Fruit fly (Drosophila melanogaster): Measurements from ENCODE around the gene eIF4EHP.

eIF4EHP gene

dm6 chr3R:24105312-24105902 is 3.4 kb downstream of the eIF4EHP start, which contains the start of gene Syx1A (continued):
- TF ChIP-seq sens-2 (GFP tag; IDR thresholded peaks at IDR 0.05) = no peak
- no peak for TF ChIP-seq H15 (GFP tag; IDR thresholded peaks at IDR 0.05)
- no peak for TF ChIP-seq CG2129 (GFP tag; IDR thresholded peaks at IDR 0.05; ENCODE audit: partially characterized antibody)
- no peak for TF ChIP-seq dmrt11E (tag; optimal IDR thresholded peaks at IDR 0.05)
- no peak for TF ChIP-seq CG7963 (GFP tag; IDR thresholded peaks at IDR 0.05; ENCODE audit: partially characterized antibody)
- no peak for TF ChIP-seq Atf3 (GFP tag; optimal IDR thresholded peaks at IDR 0.05)
- no peak for TF ChIP-seq bigmax (GFP tag; optimal IDR thresholded peaks at IDR 0.05)
- TF ChIP-seq CG10979 (tag; optimal IDR thresholded peaks at IDR 0.05) = no peak
- TF ChIP-seq bcd (GFP tag; optimal IDR thresholded peaks at IDR 0.05) = no peak
- no peak for TF ChIP-seq sob (GFP tag; IDR thresholded peaks at IDR 0.05)
- no peak for TF ChIP-seq Hr3 (GFP tag; optimal IDR thresholded peaks at IDR 0.05)
- TF ChIP-seq CG11398 (GFP tag; optimal IDR thresholded peaks at IDR 0.05) = no peak
- TF ChIP-seq unc-4 (GFP tag; IDR thresholded peaks at IDR 0.05; ENCODE audit: partially characterized antibody) = no peak
- no peak for TF ChIP-seq sc (optimal IDR thresholded peaks at IDR 0.05)
- TF ChIP-seq sc (GFP tag; optimal IDR thresholded peaks at IDR 0.05) = no peak
- peak; percentile 22 for TF ChIP-seq CG12071 (GFP tag; optimal IDR thresholded peaks at IDR 0.05)
- no peak for TF ChIP-seq gce (GFP tag; IDR thresholded peaks at IDR 0.05)
- TF ChIP-seq Hmx (GFP tag; optimal IDR thresholded peaks at IDR 0.05) = no peak
- TF ChIP-seq Dp (GFP tag; optimal IDR thresholded peaks at IDR 0.05) = peak; percentile 25
- TF ChIP-seq CG10366 (GFP tag; IDR thresholded peaks at IDR 0.05) = no peak
- no peak for TF ChIP-seq p53 (GFP tag; optimal IDR thresholded peaks at IDR 0.05)
- no peak for TF ChIP-seq CG30020 (tag; optimal IDR thresholded peaks at IDR 0.05)
- no peak for TF ChIP-seq Neu2 (GFP tag; optimal IDR thresholded peaks at IDR 0.05; ENCODE audit: borderline replicate concordance)
- no peak for TF ChIP-seq CG13775 (GFP tag; optimal IDR thresholded peaks at IDR 0.05)
- TF ChIP-seq CG12769 (tag; optimal IDR thresholded peaks at IDR 0.05) = no peak
- no peak for TF ChIP-seq ttk (GFP tag; IDR thresholded peaks at IDR 0.05)
- TF ChIP-seq jing (GFP tag; optimal IDR thresholded peaks at IDR 0.05) = no peak
- no peak for TF ChIP-seq CG5245 (GFP tag; optimal IDR thresholded peaks at IDR 0.05)
- TF ChIP-seq B-H1 (GFP tag; IDR thresholded peaks at IDR 0.05) = no peak
- no peak for TF ChIP-seq vvl (GFP tag; IDR thresholded peaks at IDR 0.05)
- no peak for TF ChIP-seq esg (GFP tag; conservative IDR thresholded peaks at IDR 0.05)
- no peak for TF ChIP-seq CG1024 (GFP tag; IDR thresholded peaks at IDR 0.05)
- TF ChIP-seq Med (GFP tag) = peak; percentile 82
- TF ChIP-seq Doc3 (GFP tag; IDR thresholded peaks at IDR 0.05; ENCODE audit: partially characterized antibody) = no peak
- TF ChIP-seq CG8388 (GFP tag; optimal IDR thresholded peaks at IDR 0.05) = no peak
- TF ChIP-seq H2.0 (GFP tag; IDR thresholded peaks at IDR 0.05) = no peak
- no peak for TF ChIP-seq Dip2 (GFP tag; IDR thresholded peaks at IDR 0.05)
- no peak for TF ChIP-seq ERR (GFP tag; optimal IDR thresholded peaks at IDR 0.05)
- TF ChIP-seq gt (GFP tag; IDR thresholded peaks at IDR 0.05) = no peak
- no peak for TF ChIP-seq CG6683 (GFP tag; optimal IDR thresholded peaks at IDR 0.05)
- no peak for TF ChIP-seq hbn (GFP tag; IDR thresholded peaks at IDR 0.05; ENCODE audit: partially characterized antibody)
- peak; percentile 3 for TF ChIP-seq CG8290 (GFP tag; optimal IDR thresholded peaks at IDR 0.05)
- peak in 1 of 2 experiments; percentile 75 for TF ChIP-seq CG8290 (tag; optimal IDR thresholded peaks at IDR 0.05)
- TF ChIP-seq CG4360 (GFP tag; IDR thresholded peaks at IDR 0.05) = no peak
- no peak for TF ChIP-seq CG6654 (GFP tag; optimal IDR thresholded peaks at IDR 0.05)
- no peak for TF ChIP-seq CG33557 (GFP tag; optimal IDR thresholded peaks at IDR 0.05)
- TF ChIP-seq YL-1 (GFP tag; optimal IDR thresholded peaks at IDR 0.05) = peak; percentile 27
- no peak for TF ChIP-seq ato (GFP tag; IDR thresholded peaks at IDR 0.05; ENCODE audit: partially characterized antibody)
- no peak for TF ChIP-seq CG34224 (GFP tag; IDR thresholded peaks at IDR 0.05; ENCODE audit: partially characterized antibody)
- no peak for TF ChIP-seq Rfx (GFP tag; IDR thresholded peaks at IDR 0.05)
- no peak for TF ChIP-seq exex (tag; optimal IDR thresholded peaks at IDR 0.05)
- no peak for TF ChIP-seq disco-r (GFP tag; optimal IDR thresholded peaks at IDR 0.05)
